Worm (Caenorhabditis elegans) whole organism, young adult: ENCODE results near the gene T25B9.11.

Experiments
- B0261.1 ChIP-seq: sonication (generic microtip); optimal IDR thresholded peaks from 2 replicates; lab custom pipeline; 2016; ENCODE audit warnings: mild to moderate bottlenecking, missing genetic modification characterization, moderate library complexity, missing compliant biosample characterization
- C06A6.2 ChIP-seq: fragments of 200-800 bp; sonication (Bioruptor generic); conservative IDR thresholded peaks from 2 replicates; pipeline ENCODE4 v1.3.6; 2022; ENCODE audit warnings: missing genetic modification characterization, missing compliant biosample characterization
- D2030.7 ChIP-seq: fragments of 200-800 bp; sonication (Bioruptor generic); IDR thresholded peaks from 2 replicates; pipeline ENCODE4 v1.3.6; 2022; ENCODE audit warnings: missing genetic modification reagents, missing genetic modification characterization, missing compliant biosample characterization
- F22D6.2 ChIP-seq: sonication (generic microtip); optimal IDR thresholded peaks from 2 replicates; lab custom pipeline; 2016; ENCODE audit warnings: mild to moderate bottlenecking, missing genetic modification characterization, missing compliant biosample characterization
- F39B2.1 ChIP-seq: fragments of 200-800 bp; sonication (Bioruptor generic); IDR thresholded peaks from 2 replicates; pipeline ENCODE4 v1.3.6; 2022; ENCODE audit warnings: missing genetic modification reagents, missing genetic modification characterization, missing compliant biosample characterization
- F49E8.2 ChIP-seq: sonication (generic microtip); optimal IDR thresholded peaks from 3 replicates; lab custom pipeline; 2017; ENCODE audit warnings: missing genetic modification characterization, mild to moderate bottlenecking, missing compliant biosample characterization, antibody characterized with exemption, moderate library complexity; ENCODE audit not compliant: insufficient read depth
- T26A5.8 ChIP-seq: sonication (generic microtip); optimal IDR thresholded peaks from 2 replicates; lab custom pipeline; 2016; ENCODE audit warnings: missing genetic modification characterization, missing compliant biosample characterization
- Y79H2A.3 ChIP-seq: fragments of 200-800 bp; sonication (Bioruptor generic); conservative IDR thresholded peaks from 2 replicates; pipeline ENCODE4 v1.3.6; 2022; ENCODE audit warnings: missing genetic modification reagents, missing genetic modification characterization, missing compliant biosample characterization
- akir-1 ChIP-seq: fragments of 200-800 bp; sonication (Bioruptor generic); optimal IDR thresholded peaks from 2 replicates; lab custom pipeline; 2018; ENCODE audit warnings: mild to moderate bottlenecking, missing genetic modification characterization, moderate library complexity, missing compliant biosample characterization
- attf-3 ChIP-seq: fragments of 200-800 bp; sonication (Bioruptor generic); conservative IDR thresholded peaks from 2 replicates; pipeline ENCODE4 v1.3.6; 2022; ENCODE audit warnings: missing genetic modification reagents, missing genetic modification characterization, missing compliant biosample characterization
- cebp-2 ChIP-seq: fragments of 200-800 bp; sonication (Bioruptor generic); IDR thresholded peaks from 2 replicates; pipeline ENCODE4 v1.3.6; 2022; ENCODE audit warnings: missing genetic modification characterization, missing compliant biosample characterization
- ceh-27 ChIP-seq: fragments of 200-800 bp; sonication (Bioruptor generic); optimal IDR thresholded peaks from 2 replicates; lab custom pipeline; 2018; ENCODE audit warnings: mild to moderate bottlenecking, missing genetic modification characterization, moderate library complexity, missing compliant biosample characterization
- ceh-79 ChIP-seq: sonication (generic microtip); optimal IDR thresholded peaks from 2 replicates; lab custom pipeline; 2017; ENCODE audit warnings: mild to moderate bottlenecking, missing genetic modification characterization, missing compliant biosample characterization
- die-1 ChIP-seq: sonication (generic microtip); optimal IDR thresholded peaks from 2 replicates; lab custom pipeline; 2016; ENCODE audit warnings: missing genotype, mild to moderate bottlenecking, missing genetic modification characterization, missing compliant biosample characterization
- egl-18 ChIP-seq: fragments of 200-800 bp; sonication (Bioruptor generic); IDR thresholded peaks from 2 replicates; pipeline ENCODE4 v1.3.6; 2022; ENCODE audit warnings: missing genetic modification reagents, missing genetic modification characterization, missing compliant biosample characterization
- ekl-4 ChIP-seq: fragments of 200-800 bp; sonication (Bioruptor generic); IDR thresholded peaks from 2 replicates; pipeline ENCODE4 v1.3.6; 2022; ENCODE audit warnings: missing genetic modification reagents, missing genetic modification characterization, missing compliant biosample characterization
- ets-4 ChIP-seq: fragments of 200-800 bp; sonication (Bioruptor generic); optimal IDR thresholded peaks from 2 replicates; lab custom pipeline; 2018; ENCODE audit warnings: mild to moderate bottlenecking, missing genetic modification characterization, missing compliant biosample characterization
- hlh-12 ChIP-seq: sonication (generic microtip); optimal IDR thresholded peaks from 2 replicates; lab custom pipeline; 2016; ENCODE audit warnings: missing genetic modification characterization, missing compliant biosample characterization
- hmg-1.2 ChIP-seq: fragments of 200-800 bp; sonication (Bioruptor generic); IDR thresholded peaks from 2 replicates; pipeline ENCODE4 v1.3.6; 2022; ENCODE audit warnings: missing genetic modification reagents, missing genetic modification characterization, missing compliant biosample characterization
- lag-1 ChIP-seq: fragments of 200-800 bp; sonication (Bioruptor generic); IDR thresholded peaks from 2 replicates; pipeline ENCODE4 v1.3.6; 2022; ENCODE audit warnings: missing genetic modification reagents, missing genetic modification characterization, missing compliant biosample characterization
- let-526 ChIP-seq: fragments of 200-800 bp; sonication (Bioruptor generic); IDR thresholded peaks from 2 replicates; pipeline ENCODE4 v1.3.6; 2022; ENCODE audit warnings: missing genetic modification reagents, missing genetic modification characterization, missing compliant biosample characterization
- lin-26 ChIP-seq: fragments of 200-800 bp; sonication (Bioruptor generic); IDR thresholded peaks from 2 replicates; pipeline ENCODE4 v1.3.6; 2022; ENCODE audit warnings: missing genetic modification reagents, missing genetic modification characterization, missing compliant biosample characterization
- lin-54 ChIP-seq: fragments of 200-800 bp; sonication (Bioruptor generic); optimal IDR thresholded peaks from 2 replicates; lab custom pipeline; 2018; ENCODE audit warnings: mild to moderate bottlenecking, missing genetic modification characterization, missing compliant biosample characterization
- madf-10 ChIP-seq: sonication (generic microtip); optimal IDR thresholded peaks from 2 replicates; lab custom pipeline; 2016; ENCODE audit warnings: mild to moderate bottlenecking, missing genetic modification characterization, missing compliant biosample characterization
- madf-3 ChIP-seq: fragments of 200-800 bp; sonication (Bioruptor generic); IDR thresholded peaks from 2 replicates; pipeline ENCODE4 v1.3.6; 2022; ENCODE audit warnings: missing genetic modification reagents, missing genetic modification characterization, missing compliant biosample characterization
- madf-8 ChIP-seq: fragments of 200-800 bp; sonication (Bioruptor generic); conservative IDR thresholded peaks from 2 replicates; pipeline ENCODE4 v1.3.6; 2022; ENCODE audit warnings: missing genetic modification reagents, missing genetic modification characterization, missing compliant biosample characterization
- mcd-1 ChIP-seq: fragments of 200-800 bp; sonication (Bioruptor generic); IDR thresholded peaks from 2 replicates; pipeline ENCODE4 v1.3.6; 2022; ENCODE audit warnings: missing genetic modification reagents, missing genetic modification characterization, missing compliant biosample characterization
- pbrm-1 ChIP-seq: fragments of 200-800 bp; sonication (Bioruptor generic); IDR thresholded peaks from 2 replicates; pipeline ENCODE4 v1.3.6; 2022; ENCODE audit warnings: missing genetic modification reagents, missing genetic modification characterization, missing compliant biosample characterization
- pha-4 ChIP-seq: fragments of 150-350 bp; sonication (generic microtip); optimal IDR thresholded peaks from 2 replicates; lab custom pipeline; 2014; ENCODE audit warnings: missing biosample characterization, missing genetic modification reagents, missing genetic modification characterization
- snpc-1.1 ChIP-seq: sonication (generic microtip); optimal IDR thresholded peaks from 2 replicates; lab custom pipeline; 2017; ENCODE audit warnings: missing genetic modification characterization, mild to moderate bottlenecking, missing compliant biosample characterization, antibody characterized with exemption, moderate library complexity, missing genotype, missing genetic modification reagents; ENCODE audit not compliant: insufficient read depth
- somi-1 ChIP-seq: fragments of 200-800 bp; sonication (Bioruptor generic); optimal IDR thresholded peaks from 2 replicates; lab custom pipeline; 2018; ENCODE audit warnings: mild to moderate bottlenecking, missing genetic modification characterization, missing compliant biosample characterization
- sptf-2 ChIP-seq: fragments of 200-800 bp; sonication (Bioruptor generic); optimal IDR thresholded peaks from 2 replicates; lab custom pipeline; 2018; ENCODE audit warnings: mild to moderate bottlenecking, missing genetic modification characterization, missing compliant biosample characterization
- tlf-1 ChIP-seq: fragments of 200-800 bp; sonication (Bioruptor generic); optimal IDR thresholded peaks from 2 replicates; lab custom pipeline; 2018; ENCODE audit warnings: mild to moderate bottlenecking, missing genetic modification characterization, missing compliant biosample characterization
- unc-130 ChIP-seq: sonication (generic microtip); optimal IDR thresholded peaks from 2 replicates; lab custom pipeline; 2016; ENCODE audit warnings: missing genetic modification reagents, missing genetic modification characterization, missing compliant biosample characterization
- unc-62 ChIP-seq: fragments of 150-350 bp; optimal IDR thresholded peaks from 2 replicates; lab custom pipeline; 2014; ENCODE audit warnings: missing biosample characterization, missing genetic modification reagents, missing genetic modification characterization
- xnd-1 ChIP-seq: sonication (generic microtip); optimal IDR thresholded peaks from 2 replicates; lab custom pipeline; 2016; ENCODE audit warnings: missing genotype, missing genetic modification reagents, missing genetic modification characterization, missing compliant biosample characterization
- ztf-6 ChIP-seq: fragments of 200-800 bp; sonication (Bioruptor generic); IDR thresholded peaks from 2 replicates; pipeline ENCODE4 v1.3.6; 2022; ENCODE audit warnings: missing genetic modification reagents, missing genetic modification characterization, missing compliant biosample characterization

T25B9.11 gene

DNA sequence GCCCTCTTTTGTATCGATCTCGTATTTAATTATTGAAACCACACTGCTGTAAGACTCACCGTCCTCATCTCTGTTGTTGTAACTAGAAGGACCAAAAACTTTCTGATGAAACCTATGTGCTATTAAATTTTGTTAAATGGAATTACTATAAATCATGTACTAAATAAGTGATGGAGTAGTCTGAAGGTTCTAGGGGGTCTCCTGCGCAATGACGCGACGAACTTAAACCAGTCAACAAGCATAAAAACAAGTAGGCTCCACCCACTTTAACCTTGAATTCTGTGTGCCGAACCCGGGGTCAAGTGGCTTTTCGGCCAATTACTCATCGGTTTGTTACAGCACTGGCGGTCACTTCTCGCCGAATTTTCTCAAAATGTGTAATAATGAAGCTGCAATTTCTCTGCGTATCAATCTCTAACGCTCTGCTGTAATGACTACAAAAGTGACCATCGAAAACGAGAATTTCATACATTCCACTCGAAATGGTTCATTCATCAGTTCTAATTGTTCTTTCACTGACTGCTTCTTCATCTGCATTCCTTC is 27.2 kb upstream of the T25B9.11 start, which contains the start of gene grl-21 (continued):
- no peak for TF ChIP-seq snpc-1.1 (tag; lab: Kevin White, UChicago)
- no peak for TF ChIP-seq sptf-2 (GFP tag; lab: Kevin White, UChicago)
- TF ChIP-seq T26A5.8 (tag; lab: Kevin White, UChicago) = peak; percentile 39
- 0 out of 2 replicates have a peak, but pooled peaks have one; percentile 66 for TF ChIP-seq madf-3 (GFP tag; lab: Robert Waterston, UW)
- no peak for TF ChIP-seq B0261.1 (tag; lab: Kevin White, UChicago)
- TF ChIP-seq hmg-1.2 (GFP tag; lab: Robert Waterston, UW) = 0 out of 2 replicates have a peak, but pooled peaks have one; percentile 11
- TF ChIP-seq ekl-4 = peak; percentile 42; the same call in 1 of the 2 replicates
- peak; percentile 36 for TF ChIP-seq F49E8.2 (tag; lab: Kevin White, UChicago)
- 0 out of 2 replicates have a peak, but pooled peaks have one; percentile 21 for TF ChIP-seq pbrm-1 (GFP tag; lab: Robert Waterston, UW)
- no peak for TF ChIP-seq madf-10 (tag; lab: Kevin White, UChicago)
- no peak for TF ChIP-seq somi-1 (GFP tag; lab: Kevin White, UChicago)
- TF ChIP-seq lin-54 = peak; percentile 21
- no peak for TF ChIP-seq pha-4 (tag; lab: Kevin White, UChicago)
- TF ChIP-seq xnd-1 (tag; lab: Kevin White, UChicago) = peak; percentile 17
- TF ChIP-seq ceh-27 = no peak
- no peak for TF ChIP-seq ets-4 (GFP tag; lab: Kevin White, UChicago)
- TF ChIP-seq C06A6.2 (GFP tag; lab: Robert Waterston, UW) = no peak
- 0 out of 2 replicates have a peak, but pooled peaks have one; percentile 16 for TF ChIP-seq attf-3 (GFP tag; lab: Robert Waterston, UW)
- peak; percentile 23 for TF ChIP-seq tlf-1 (GFP tag; lab: Kevin White, UChicago)
- no peak for TF ChIP-seq unc-62
- peak; percentile 50; the same call in 1 of the 2 replicates for TF ChIP-seq lin-26 (GFP tag; lab: Robert Waterston, UW)

DNA sequence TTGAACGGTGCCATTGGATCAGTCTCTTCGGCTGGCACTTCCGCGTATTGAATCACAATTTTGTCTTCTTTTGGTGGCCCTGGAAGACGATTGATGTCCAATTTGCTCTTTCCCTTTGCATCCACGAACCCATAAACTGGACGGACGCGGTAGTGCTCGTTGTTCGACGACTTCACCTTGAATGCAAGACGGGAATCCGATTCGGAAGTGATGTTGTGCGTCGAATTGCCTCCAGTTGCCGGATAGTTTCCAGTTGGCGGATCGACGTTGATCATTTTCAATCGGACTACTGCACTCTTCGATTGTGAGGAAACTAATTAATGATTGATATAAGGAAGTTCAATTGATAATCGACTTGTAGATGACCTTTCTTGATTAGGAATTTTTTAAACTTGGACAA is 26.0 kb upstream of the T25B9.11 start, which contains the start of gene ssp-34:
Gene ssp-34, minus strand, starts transcription at position 275 of the 400 bp plus-strand sequence.
- TF ChIP-seq T26A5.8 (tag; lab: Kevin White, UChicago) (no peak), madf-8 (GFP tag; lab: Robert Waterston, UW) (no peak), Y79H2A.3 (GFP tag; lab: Robert Waterston, UW) (no peak)

DNA sequence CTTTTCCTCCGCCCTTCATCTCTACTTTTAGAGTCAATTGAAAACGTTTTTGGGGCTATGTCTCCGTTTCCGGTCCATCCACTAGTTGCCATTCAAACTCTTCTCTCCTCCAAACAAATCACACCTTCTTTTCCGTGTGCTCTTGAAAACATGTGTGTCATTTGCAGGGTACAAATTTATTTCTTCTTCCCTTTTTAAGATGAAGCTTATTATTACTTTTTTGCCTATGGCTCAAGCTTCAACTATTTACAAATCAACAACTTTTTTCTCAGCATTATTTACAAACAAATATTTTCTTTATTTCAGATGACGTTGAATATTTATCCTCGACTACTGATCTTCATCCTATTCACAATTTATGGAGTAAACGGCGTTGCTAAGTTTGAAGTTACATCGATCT is 19.8 kb upstream of the T25B9.11 start, which contains the start of gene T25B9.3:
Gene T25B9.3, plus strand, starts transcription at position 301 of the 400 bp plus-strand sequence.
- TF ChIP-seq cebp-2 (GFP tag; lab: Robert Waterston, UW) (no peak), let-526 (GFP tag; lab: Robert Waterston, UW) (no peak), ceh-79 (tag; lab: Kevin White, UChicago) (no peak), F22D6.2 (tag; lab: Kevin White, UChicago) (no peak), C06A6.2 (GFP tag; lab: Robert Waterston, UW) (no peak), die-1 (tag; lab: Kevin White, UChicago) (no peak), pbrm-1 (GFP tag; lab: Robert Waterston, UW) (no peak), lag-1 (GFP tag; lab: Robert Waterston, UW) (no peak), B0261.1 (tag; lab: Kevin White, UChicago) (no peak), ztf-6 (no peak), unc-130 (no peak), akir-1 (GFP tag; lab: Kevin White, UChicago) (no peak), D2030.7 (no peak), hlh-12 (tag; lab: Kevin White, UChicago) (no peak), mcd-1 (GFP tag; lab: Robert Waterston, UW) (no peak), egl-18 (GFP tag; lab: Robert Waterston, UW) (no peak), F39B2.1 (no peak), unc-62 (no peak), ceh-27 (no peak)
